Fruit fly (Drosophila melanogaster): Measurements from ENCODE around the gene lectin-37Db.

DNA sequence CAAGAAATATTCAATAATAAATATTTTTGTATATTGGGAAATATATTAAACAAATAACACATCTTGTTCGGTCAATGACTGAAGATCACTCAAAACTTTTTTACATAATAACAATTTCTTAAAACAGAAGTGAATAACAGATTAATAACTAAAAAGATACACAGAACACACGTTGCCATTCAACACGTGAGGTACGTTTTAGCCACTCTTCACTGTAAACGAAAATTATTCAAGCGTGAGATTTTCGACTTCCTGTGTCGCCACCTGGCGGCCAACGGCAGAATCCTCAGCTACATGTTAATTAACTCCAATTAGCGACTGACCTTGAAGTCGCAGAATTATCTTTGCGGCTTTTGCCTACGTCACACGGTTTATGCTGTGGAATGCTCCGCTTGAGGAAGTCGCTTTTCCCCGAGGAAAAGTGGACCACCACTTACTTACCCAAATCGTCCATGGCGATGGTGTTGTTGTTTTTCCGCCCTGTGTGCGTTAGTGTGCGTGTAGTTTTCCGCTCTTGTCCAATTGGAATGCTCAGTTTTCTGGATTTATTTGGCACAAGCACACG is 7.0 kb downstream of the lectin-37Db start:
- TF ChIP-seq psq (optimal IDR thresholded peaks at IDR 0.05) (no peak), CG8478 (optimal IDR thresholded peaks at IDR 0.05) (no peak)
